Worm (Caenorhabditis elegans) whole organism, late embryonic: Measurements from ENCODE around the gene cash-1.

Source experiments
- ceh-9 ChIP-seq: sonication (generic microtip); optimal IDR thresholded peaks from 2 replicates; lab custom pipeline; 2016; ENCODE audit warnings: mild to moderate bottlenecking, missing genetic modification characterization, inconsistent platforms, missing compliant biosample characterization
- ets-4 ChIP-seq: sonication (generic microtip); optimal IDR thresholded peaks from 2 replicates; lab custom pipeline; 2016; ENCODE audit warnings: missing genetic modification characterization, missing compliant biosample characterization
- hlh-30 ChIP-seq: sonication (generic microtip); optimal IDR thresholded peaks from 2 replicates; lab custom pipeline; 2017; ENCODE audit warnings: antibody characterized with exemption, missing genetic modification characterization, missing compliant biosample characterization; ENCODE audit not compliant: insufficient read depth

- no peak for TF ChIP-seq hlh-30 (tag; lab: Kevin White, UChicago)
- no peak for TF ChIP-seq ets-4 (tag; lab: Kevin White, UChicago)
- TF ChIP-seq ceh-9 (tag; lab: Kevin White, UChicago) = no peak
Observed at ce11 chrV:10406313-10406712, 44.3 kb downstream of the cash-1 start, which contains the start of gene F15H10.7.
